Worm (Caenorhabditis elegans): ENCODE data around the gene soap-1.

Gene soap-1

ce11 chrV:7156079-7156478 lies 58.6 kb downstream of the soap-1 start, which contains the start of gene F10D2.10:
F10D2.10 (minus strand) TSS chrV:7156179.
- TF ChIP-seq aha-1 (tag) (peak; percentile 68), arid-1 (GFP tag; conservative IDR thresholded peaks at IDR 0.05) (no peak), zfp-3 (GFP tag; conservative IDR thresholded peaks at IDR 0.05) (no peak), Y105C5A.15 (GFP tag; IDR thresholded peaks at IDR 0.05) (no peak), unc-62 (GFP tag; optimal IDR thresholded peaks at IDR 0.05 in 1 of 2) (no peak), unc-62 (tag; optimal IDR thresholded peaks at IDR 0.05) (no peak), ces-1 (GFP tag; optimal IDR thresholded peaks at IDR 0.05) (no peak), nhr-76 (tag; optimal IDR thresholded peaks at IDR 0.05) (no peak)

All from whole organism, L4 larva.